Fruit fly (Drosophila melanogaster) whole organism: Measurements from ENCODE around the gene CG12523.

Source experiments
- Dll ChIP-seq: fragments of >200 bp; optimal IDR thresholded peaks from 2 replicates; lab custom pipeline; 2017
- pan ChIP-seq: fragments of >200 bp; optimal IDR thresholded peaks from 2 replicates; lab custom pipeline; 2017
- psq ChIP-seq: fragments of >200 bp; optimal IDR thresholded peaks from 2 replicates; lab custom pipeline; 2017
- usp ChIP-seq: fragments of >200 bp; optimal IDR thresholded peaks from 2 replicates; lab custom pipeline; 2017; ENCODE audit warnings: missing biosample characterization, missing genetic modification characterization, mixed read lengths

DNA sequence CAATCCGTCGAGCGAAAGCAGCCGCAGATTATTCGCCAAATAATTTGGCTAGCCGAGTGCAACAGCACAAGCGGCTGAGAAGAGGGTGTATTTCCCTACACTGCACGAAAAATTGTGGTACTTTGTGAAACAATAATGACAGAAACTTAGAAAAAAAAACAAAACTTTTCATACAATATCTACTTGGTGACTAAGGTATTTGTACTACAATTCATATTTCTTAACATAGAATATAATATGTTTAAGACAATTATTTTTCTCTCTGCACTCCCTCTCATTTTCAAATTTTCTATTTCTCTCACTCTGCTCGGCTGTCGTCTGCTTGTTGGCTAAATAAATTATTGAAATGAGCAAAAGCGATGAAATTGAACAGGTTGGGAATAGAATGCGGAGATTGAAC lies 44.9 kb upstream of the CG12523 start:
- TF ChIP-seq usp (GFP tag; lab: Kevin White, UChicago) = no peak
- TF ChIP-seq pan (lab: Kevin White, UChicago) = no peak
- TF ChIP-seq psq (lab: Kevin White, UChicago) = no peak
- TF ChIP-seq Dll (lab: Kevin White, UChicago) = no peak
